Worm (Caenorhabditis elegans): Measurements from ENCODE around the gene mlh-1.

The mlh-1 gene

ce11 chrIII:13465918-13466592, 48.3 kb downstream of the mlh-1 start, which contains the start of gene cdk-5 (continued):
- TF ChIP-seq ztf-1 (GFP tag; conservative IDR thresholded peaks at IDR 0.05) (no peak), ceh-82 (tag; optimal IDR thresholded peaks at IDR 0.05) (peak; percentile 42), lsy-2 (tag; optimal IDR thresholded peaks at IDR 0.05) (peak; percentile 94 to 97), gmeb-1 (tag; optimal IDR thresholded peaks at IDR 0.05) (peak; percentile 94), lin-11 (tag; optimal IDR thresholded peaks at IDR 0.05) (peak; percentile 73), unc-62 (GFP tag; optimal IDR thresholded peaks at IDR 0.05) (no peak), skn-1 (tag; optimal IDR thresholded peaks at IDR 0.05) (no peak), fos-1 (tag; optimal IDR thresholded peaks at IDR 0.05) (peak; percentile 74), F13H6.1 (tag; optimal IDR thresholded peaks at IDR 0.05) (peak; percentile 88), lin-39 (tag; optimal IDR thresholded peaks at IDR 0.05) (no peak), elt-1 (tag; optimal IDR thresholded peaks at IDR 0.05) (no peak), ceh-16 (tag; optimal IDR thresholded peaks at IDR 0.05) (peak; percentile 22), zag-1 (tag; optimal IDR thresholded peaks at IDR 0.05) (no peak), nhr-25 (tag; optimal IDR thresholded peaks at IDR 0.05) (peak; percentile 94), nhr-23 (tag; optimal IDR thresholded peaks at IDR 0.05) (no peak), mdl-1 (tag; optimal IDR thresholded peaks at IDR 0.05) (peak in 1 of 2 experiments; percentile 32), nhr-10 (tag; optimal IDR thresholded peaks at IDR 0.05) (peak; percentile 65), blmp-1 (tag; optimal IDR thresholded peaks at IDR 0.05; ENCODE audit: insufficient read depth) (peak; percentile 49), nhr-129 (tag; optimal IDR thresholded peaks at IDR 0.05) (peak; percentile 83), lin-13 (GFP tag; optimal IDR thresholded peaks at IDR 0.05) (peak; percentile 88)

- TF ChIP-seq nhr-77 (tag; optimal IDR thresholded peaks at IDR 0.05) (peak; percentile 23), elt-3 (tag; optimal IDR thresholded peaks at IDR 0.05) (no peak), sma-3 (GFP tag; optimal IDR thresholded peaks at IDR 0.05) (peak; percentile 66), nhr-23 (tag; optimal IDR thresholded peaks at IDR 0.05) (no peak), nhr-129 (tag; optimal IDR thresholded peaks at IDR 0.05) (peak; percentile 85), ceh-82 (tag; optimal IDR thresholded peaks at IDR 0.05) (no peak), blmp-1 (tag; optimal IDR thresholded peaks at IDR 0.05; ENCODE audit: insufficient read depth) (peak; percentile 53), nhr-25 (tag; optimal IDR thresholded peaks at IDR 0.05) (peak; percentile 53), elt-1 (tag; optimal IDR thresholded peaks at IDR 0.05) (no peak), R02D3.7 (tag; optimal IDR thresholded peaks at IDR 0.05) (no peak), lsy-2 (tag; optimal IDR thresholded peaks at IDR 0.05) (peak; percentile 38 to 82), aly-2 (tag; optimal IDR thresholded peaks at IDR 0.05) (peak; percentile 8), unc-55 (GFP tag; optimal IDR thresholded peaks at IDR 0.05) (peak; percentile 14), dmd-4 (tag; optimal IDR thresholded peaks at IDR 0.05) (no peak), zag-1 (tag; optimal IDR thresholded peaks at IDR 0.05) (peak; percentile 63), ceh-16 (tag; optimal IDR thresholded peaks at IDR 0.05) (no peak), mdl-1 (tag; optimal IDR thresholded peaks at IDR 0.05) (peak in 1 of 2 experiments; percentile 42), ztf-11 (tag; optimal IDR thresholded peaks at IDR 0.05) (no peak), snpc-4 (tag; optimal IDR thresholded peaks at IDR 0.05) (no peak), lin-13 (GFP tag; optimal IDR thresholded peaks at IDR 0.05) (peak; percentile 69), ama-1 (optimal IDR thresholded peaks at IDR 0.05) (peak; percentile 96), nhr-6 (tag; optimal IDR thresholded peaks at IDR 0.05) (peak; percentile 60), peb-1 (tag; optimal IDR thresholded peaks at IDR 0.05) (no peak), mbf-1 (tag; optimal IDR thresholded peaks at IDR 0.05) (no peak), fos-1 (tag; optimal IDR thresholded peaks at IDR 0.05) (peak; percentile 63), sma-9 (GFP tag; optimal IDR thresholded peaks at IDR 0.05) (peak; percentile 92), sma-9 (tag; optimal IDR thresholded peaks at IDR 0.05) (no peak), ztf-4 (tag; optimal IDR thresholded peaks at IDR 0.05) (peak; percentile 77), C34F6.9 (tag; optimal IDR thresholded peaks at IDR 0.05) (peak; percentile 56), unc-62 (GFP tag; optimal IDR thresholded peaks at IDR 0.05) (no peak), egl-27 (tag; optimal IDR thresholded peaks at IDR 0.05) (peak; percentile 28), alr-1 (tag; optimal IDR thresholded peaks at IDR 0.05) (no peak), lin-39 (tag; optimal IDR thresholded peaks at IDR 0.05) (no peak), mab-5 (tag; optimal IDR thresholded peaks at IDR 0.05) (no peak), nhr-21 (tag; optimal IDR thresholded peaks at IDR 0.05) (peak; percentile 86), crh-2 (tag; optimal IDR thresholded peaks at IDR 0.05) (peak; percentile 90), F13H6.1 (tag; optimal IDR thresholded peaks at IDR 0.05) (peak; percentile 83), unc-39 (tag; optimal IDR thresholded peaks at IDR 0.05) (no peak), gmeb-1 (tag; optimal IDR thresholded peaks at IDR 0.05) (peak; percentile 60), lin-11 (tag; optimal IDR thresholded peaks at IDR 0.05) (no peak), nhr-237 (tag; optimal IDR thresholded peaks at IDR 0.05) (peak; percentile 20), ztf-1 (GFP tag; conservative IDR thresholded peaks at IDR 0.05) (0 out of 2 replicates have a peak, but pooled peaks have one; percentile 20), ZK546.5 (tag; optimal IDR thresholded peaks at IDR 0.05) (peak; percentile 56), nhr-12 (tag; optimal IDR thresholded peaks at IDR 0.05) (no peak), nhr-10 (tag; optimal IDR thresholded peaks at IDR 0.05) (peak; percentile 33), skn-1 (tag; optimal IDR thresholded peaks at IDR 0.05) (no peak)
Observed at ce11 chrIII:13464493-13465362, 49.6 kb downstream of the mlh-1 start, which contains the start of gene kel-3. Gene kel-3 (plus strand): TSS chrIII:13464820.

Data from whole organism, L2 larva.